Fruit fly (Drosophila melanogaster) whole organism, pupa: ENCODE data around the gene CG13060.

Experiments
- CG10348 ChIP-seq: fragments of 200-800 bp; sonication (Bioruptor generic); IDR thresholded peaks from 2 replicates; pipeline ENCODE4 v1.3.6; 2022; ENCODE audit warnings: missing biosample characterization, missing genetic modification characterization
- CG12605 ChIP-seq: fragments of 200-800 bp; sonication (Bioruptor generic); IDR thresholded peaks from 2 replicates; pipeline ENCODE4 v1.3.6; 2022; ENCODE audit warnings: missing biosample characterization, missing genetic modification characterization
- CG13204 ChIP-seq: fragments of 200-800 bp; sonication (Bioruptor generic); optimal IDR thresholded peaks from 2 replicates; lab custom pipeline; 2018; ENCODE audit warnings: missing biosample characterization, mild to moderate bottlenecking, missing genetic modification characterization, moderate library complexity
- CG14655 ChIP-seq: fragments of 200-800 bp; sonication (Bioruptor generic); optimal IDR thresholded peaks from 3 replicates; lab custom pipeline; 2017; ENCODE audit warnings: mild to moderate bottlenecking, missing biosample characterization, missing genetic modification reagents, missing genetic modification characterization
- CG15710 ChIP-seq: fragments of 200-800 bp; sonication (Bioruptor generic); optimal IDR thresholded peaks from 2 replicates; lab custom pipeline; 2018; ENCODE audit warnings: missing biosample characterization, mild to moderate bottlenecking, missing genetic modification characterization, moderate library complexity
- CG17806 ChIP-seq: fragments of 200-800 bp; sonication (Bioruptor generic); optimal IDR thresholded peaks from 2 replicates; lab custom pipeline; 2018; ENCODE audit warnings: missing biosample characterization, mild to moderate bottlenecking, missing genetic modification characterization, moderate library complexity
- CG32121 ChIP-seq: fragments of 200-800 bp; sonication (Bioruptor generic); IDR thresholded peaks from 2 replicates; pipeline ENCODE4 v1.3.6; 2022; ENCODE audit warnings: missing biosample characterization, missing genetic modification characterization
- CG34367 ChIP-seq: fragments of 200-800 bp; sonication (Bioruptor generic); optimal IDR thresholded peaks from 2 replicates; lab custom pipeline; 2018; ENCODE audit warnings: missing biosample characterization, mild to moderate bottlenecking, missing genetic modification characterization
- CG4496 ChIP-seq: fragments of 200-800 bp; sonication (Bioruptor generic); IDR thresholded peaks from 3 replicates; pipeline ENCODE4 v1.3.6; 2022; ENCODE audit warnings: missing biosample characterization, missing genetic modification characterization
- CG8159 ChIP-seq: fragments of 200-800 bp; sonication (Bioruptor generic); optimal IDR thresholded peaks from 3 replicates; lab custom pipeline; 2018; ENCODE audit warnings: missing biosample characterization, mild to moderate bottlenecking, missing genetic modification characterization, moderate library complexity
- CG8301 ChIP-seq: fragments of 200-800 bp; sonication (Bioruptor generic); optimal IDR thresholded peaks from 2 replicates; lab custom pipeline; 2018; ENCODE audit warnings: missing biosample characterization, mild to moderate bottlenecking, missing genetic modification characterization
- CG9948 ChIP-seq: fragments of 200-800 bp; sonication (Bioruptor generic); optimal IDR thresholded peaks from 2 replicates; lab custom pipeline; 2018; ENCODE audit warnings: missing biosample characterization, mild to moderate bottlenecking, missing genetic modification characterization, moderate library complexity
- D1 ChIP-seq: fragments of 200-800 bp; sonication (Bioruptor generic); optimal IDR thresholded peaks from 2 replicates; lab custom pipeline; 2018; ENCODE audit warnings: missing biosample characterization, mild to moderate bottlenecking, missing genetic modification characterization, moderate library complexity
- EcR ChIP-seq: fragments of 200-800 bp; sonication (Bioruptor generic); optimal IDR thresholded peaks from 3 replicates; lab custom pipeline; 2019; ENCODE audit warnings: missing biosample characterization, missing genetic modification characterization, mild to moderate bottlenecking, moderate library complexity, missing genetic modification reagents
- Ets98B ChIP-seq: fragments of 200-800 bp; sonication (Bioruptor generic); IDR thresholded peaks from 2 replicates; pipeline ENCODE4 v1.3.6; 2022; ENCODE audit warnings: missing biosample characterization, missing genetic modification characterization
- Pif1A ChIP-seq: fragments of 200-800 bp; sonication (Bioruptor generic); optimal IDR thresholded peaks from 3 replicates; lab custom pipeline; 2016; ENCODE audit warnings: missing biosample characterization, missing genetic modification characterization
- Pif1B ChIP-seq: fragments of 200-800 bp; sonication (Bioruptor generic); optimal IDR thresholded peaks from 3 replicates; lab custom pipeline; 2016; ENCODE audit warnings: missing biosample characterization, missing genetic modification characterization
- Snoo ChIP-seq: fragments of 200-800 bp; sonication (Bioruptor generic); optimal IDR thresholded peaks from 3 replicates; lab custom pipeline; 2017; ENCODE audit warnings: missing biosample characterization, mild to moderate bottlenecking, missing genetic modification characterization, inconsistent platforms
- fd96Ca ChIP-seq: fragments of 200-800 bp; sonication (Bioruptor generic); IDR thresholded peaks from 3 replicates; pipeline ENCODE4 v1.3.6; 2022; ENCODE audit warnings: missing biosample characterization, missing genetic modification characterization
- gl ChIP-seq: fragments of 200-800 bp; sonication (Bioruptor generic); optimal IDR thresholded peaks from 2 replicates; lab custom pipeline; 2018; ENCODE audit warnings: missing biosample characterization, mild to moderate bottlenecking, missing genetic modification characterization
- rn ChIP-seq: fragments of 200-800 bp; sonication (Bioruptor generic); IDR thresholded peaks from 2 replicates; pipeline ENCODE4 v1.3.6; 2022; ENCODE audit warnings: missing biosample characterization, missing genetic modification characterization

Gene CG13060

DNA sequence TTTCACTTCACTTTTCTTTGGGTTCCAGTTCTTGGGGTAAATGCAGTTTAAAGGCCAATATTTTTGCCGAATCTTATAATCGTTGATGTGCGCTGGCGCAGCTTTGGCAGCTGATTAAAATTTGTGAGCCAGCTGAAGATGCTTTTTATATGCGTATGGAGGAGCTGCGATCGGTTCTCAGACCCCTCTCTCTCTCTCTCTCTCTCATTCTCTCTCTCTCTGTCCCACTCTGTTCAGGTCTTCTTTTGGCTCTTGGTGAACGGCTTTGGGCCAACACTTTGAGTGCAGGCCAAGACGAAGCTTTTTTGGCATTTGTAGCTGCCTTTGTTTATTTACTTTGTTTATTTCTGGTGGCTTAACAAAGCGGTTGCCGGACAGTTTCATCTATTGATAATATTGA lies 31.3 kb upstream of the CG13060 start, which contains the start of gene CG13046:
CG13046 (minus strand) TSS at position 101 of the 400 bp plus-strand sequence.
- TF ChIP-seq CG15710 (tag; lab: Kevin White, UChicago) (no peak), CG13204 (GFP tag; lab: Kevin White, UChicago) (no peak), CG12605 (GFP tag; lab: Robert Waterston, UW) (no peak), rn (GFP tag; lab: Robert Waterston, UW) (no peak), CG4496 (no peak), Ets98B (GFP tag; lab: Robert Waterston, UW) (no peak), EcR (GFP tag; lab: Kevin White, UChicago) (no peak), fd96Ca (no peak), CG14655 (no peak), CG10348 (GFP tag; lab: Robert Waterston, UW) (no peak), CG32121 (GFP tag; lab: Robert Waterston, UW) (no peak), Pif1B (GFP tag; lab: Kevin White, UChicago) (no peak), CG8301 (no peak), CG8159 (no peak), Snoo (tag; lab: Kevin White, UChicago) (no peak), Pif1A (GFP tag; lab: Kevin White, UChicago) (no peak), gl (tag; lab: Kevin White, UChicago) (no peak), CG17806 (tag; lab: Kevin White, UChicago) (no peak), CG9948 (no peak)
- TF ChIP-seq, all 21 proteins: peak for 0

DNA sequence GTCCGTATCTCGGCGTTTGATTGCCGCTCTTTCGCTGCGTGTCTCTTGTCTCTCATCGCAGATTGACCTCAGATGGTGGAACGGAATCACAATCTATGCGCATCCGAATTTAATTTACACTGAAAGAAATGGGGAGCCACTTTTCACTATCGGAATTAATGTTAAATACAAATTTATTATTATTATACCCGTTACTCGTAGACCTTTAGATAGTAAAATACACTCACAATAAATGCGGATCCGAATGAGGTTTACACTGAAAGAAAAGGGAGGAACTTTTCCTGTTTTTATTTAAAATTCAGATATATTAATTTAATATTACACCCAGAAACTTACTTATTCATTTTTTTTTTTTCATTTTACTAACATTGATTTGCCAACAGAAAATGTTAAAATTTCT lies 30.6 kb upstream of the CG13060 start:
- peak; percentile 22 for TF ChIP-seq CG17806 (tag; lab: Kevin White, UChicago)
- TF ChIP-seq CG9948: peak; percentile 32
- TF ChIP-seq Ets98B (GFP tag; lab: Robert Waterston, UW): no peak
- TF ChIP-seq CG14655: peak; percentile 52
- peak; percentile 25 for TF ChIP-seq Pif1A (GFP tag; lab: Kevin White, UChicago)
- TF ChIP-seq CG34367 (tag; lab: Kevin White, UChicago): peak; percentile 3
- TF ChIP-seq CG8159: peak; percentile 10
- TF ChIP-seq CG15710 (tag; lab: Kevin White, UChicago): peak; percentile 5
- no peak for TF ChIP-seq Pif1B (GFP tag; lab: Kevin White, UChicago)

DNA sequence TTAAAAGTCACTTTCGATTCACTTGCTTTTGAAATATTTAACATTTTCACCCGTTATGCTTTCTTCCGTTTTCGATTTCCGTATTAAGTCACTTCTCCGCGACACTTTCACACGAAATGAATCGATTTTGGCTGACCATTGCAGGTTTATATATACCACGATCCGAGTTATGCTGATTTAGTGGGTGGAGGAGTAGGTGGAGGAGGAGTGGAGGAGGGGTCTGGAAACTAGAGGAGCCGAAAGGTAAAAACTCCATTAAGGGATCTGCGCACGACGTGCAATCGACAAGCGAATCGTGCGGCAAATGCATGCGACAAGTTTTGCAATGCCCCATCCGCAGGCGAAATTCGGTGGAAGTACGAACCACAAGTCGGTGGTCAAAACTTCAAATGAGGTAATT lies 28.8 kb upstream of the CG13060 start, which contains the start of gene CG13045:
CG13045 (minus strand) TSS at position 101 of the 400 bp plus-strand sequence.
- TF ChIP-seq fd96Ca (no peak), Pif1B (GFP tag; lab: Kevin White, UChicago) (no peak), gl (tag; lab: Kevin White, UChicago) (no peak), CG15710 (tag; lab: Kevin White, UChicago) (no peak), CG8159 (no peak), EcR (GFP tag; lab: Kevin White, UChicago) (no peak), CG13204 (GFP tag; lab: Kevin White, UChicago) (no peak), CG4496 (no peak), CG12605 (GFP tag; lab: Robert Waterston, UW) (no peak), CG17806 (tag; lab: Kevin White, UChicago) (no peak), CG14655 (no peak), Pif1A (GFP tag; lab: Kevin White, UChicago) (no peak), rn (GFP tag; lab: Robert Waterston, UW) (no peak), CG9948 (no peak), CG32121 (GFP tag; lab: Robert Waterston, UW) (no peak), CG34367 (tag; lab: Kevin White, UChicago) (no peak), Snoo (tag; lab: Kevin White, UChicago) (no peak)

DNA sequence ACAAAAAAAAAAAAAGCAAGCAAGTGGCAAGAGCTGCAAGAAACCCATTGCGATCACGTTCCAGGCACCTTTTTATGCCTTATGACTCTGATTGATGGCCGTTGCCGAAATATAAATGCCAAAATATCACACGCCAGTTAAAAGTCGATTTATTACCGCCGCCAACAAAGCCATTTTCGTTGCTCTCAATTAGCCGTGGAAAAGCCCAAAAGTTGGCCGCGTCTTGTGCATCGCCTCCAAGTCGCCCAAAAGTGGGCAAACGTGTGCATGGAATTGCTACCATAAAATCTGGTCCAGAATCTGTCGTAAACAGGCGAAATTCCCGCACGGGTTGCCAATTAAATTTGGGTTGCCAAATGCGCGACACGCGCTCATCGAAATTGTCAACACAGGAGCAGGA lies 28.0 kb upstream of the CG13060 start:
- TF ChIP-seq Ets98B (GFP tag; lab: Robert Waterston, UW) (peak; percentile 48), CG4496 (peak; percentile 13; the same call in 1 of the 3 replicates), fd96Ca (peak; percentile 19; the same call in 1 of the 3 replicates), CG8159 (no peak), EcR (GFP tag; lab: Kevin White, UChicago) (no peak), Pif1A (GFP tag; lab: Kevin White, UChicago) (no peak), CG12605 (GFP tag; lab: Robert Waterston, UW) (no peak), D1 (tag; lab: Kevin White, UChicago) (no peak), CG13204 (GFP tag; lab: Kevin White, UChicago) (no peak)
- TF ChIP-seq, all 21 proteins: peak for 3

DNA sequence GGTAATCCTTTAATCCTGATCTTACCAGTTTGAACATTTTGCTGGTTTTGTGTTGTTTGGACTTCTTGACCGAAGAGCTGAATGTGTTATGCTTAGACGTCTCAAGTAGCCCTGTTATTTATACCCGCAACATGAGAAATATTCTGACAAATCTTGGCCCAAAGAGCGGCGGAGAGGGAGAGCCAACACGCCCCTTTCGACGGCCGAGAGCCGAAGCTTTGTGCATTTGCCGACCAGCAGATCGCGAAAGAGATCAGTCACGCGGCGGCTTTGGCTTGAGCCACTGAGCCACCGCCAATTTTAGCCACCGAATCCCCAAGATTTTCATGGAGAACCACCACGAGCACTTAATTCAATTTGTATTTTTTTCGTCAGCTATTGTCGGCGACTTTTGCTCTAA lies 24.2 kb upstream of the CG13060 start, which contains the start of gene CG4962:
CG4962 (minus strand) TSS at position 101 of the 400 bp plus-strand sequence.
- no peak for TF ChIP-seq CG10348 (GFP tag; lab: Robert Waterston, UW)
- no peak for TF ChIP-seq CG13204 (GFP tag; lab: Kevin White, UChicago)
- no peak for TF ChIP-seq CG8159
- TF ChIP-seq CG32121 (GFP tag; lab: Robert Waterston, UW): no peak
- TF ChIP-seq Pif1B (GFP tag; lab: Kevin White, UChicago): no peak
- TF ChIP-seq Ets98B (GFP tag; lab: Robert Waterston, UW): no peak
- TF ChIP-seq rn (GFP tag; lab: Robert Waterston, UW): no peak
- no peak for TF ChIP-seq CG12605 (GFP tag; lab: Robert Waterston, UW)
- no peak for TF ChIP-seq CG17806 (tag; lab: Kevin White, UChicago)
- TF ChIP-seq CG34367 (tag; lab: Kevin White, UChicago): no peak
- no peak for TF ChIP-seq fd96Ca
- no peak for TF ChIP-seq gl (tag; lab: Kevin White, UChicago)
- TF ChIP-seq, all 21 proteins: peak for 0

DNA sequence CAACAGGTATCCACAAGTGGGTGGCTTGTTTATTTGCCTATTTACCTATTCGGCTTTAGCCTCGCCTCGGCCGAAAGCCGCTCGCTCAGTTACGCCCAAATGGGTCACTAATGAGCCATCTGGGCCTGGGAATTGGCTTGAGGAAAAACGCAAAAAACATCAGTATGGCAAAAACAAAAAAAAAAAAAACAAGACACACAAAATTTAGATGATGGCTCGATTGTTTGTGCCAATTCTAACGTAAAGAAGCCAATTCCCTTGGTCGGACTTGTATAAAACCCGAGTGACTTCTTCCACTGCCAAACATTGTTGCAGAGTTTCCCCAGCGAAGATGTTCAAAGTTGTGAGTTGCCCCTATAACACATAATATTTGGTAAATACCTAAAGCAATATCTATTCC lies 18.5 kb upstream of the CG13060 start, which contains the start of gene CG4982:
CG4982 (plus strand) TSS at position 301 of the 400 bp plus-strand sequence.
- no peak for TF ChIP-seq rn (GFP tag; lab: Robert Waterston, UW)
- no peak for TF ChIP-seq CG17806 (tag; lab: Kevin White, UChicago)
- TF ChIP-seq Pif1B (GFP tag; lab: Kevin White, UChicago): no peak
- TF ChIP-seq gl (tag; lab: Kevin White, UChicago): no peak
- TF ChIP-seq Pif1A (GFP tag; lab: Kevin White, UChicago): no peak
- TF ChIP-seq CG4496: no peak
